Fruit fly (Drosophila melanogaster) whole organism, larva: ENCODE measurements around the gene wapl.

Experiments
- noc ChIP-seq: fragments of 200-800 bp; sonication (Bioruptor generic); optimal IDR thresholded peaks from 3 replicates; lab custom pipeline; 2019; ENCODE audit warnings: missing biosample characterization, mild to moderate bottlenecking, missing genetic modification characterization, moderate library complexity

wapl gene

dm6 chrX:2147475-2147874 lies 11.3 kb downstream of the wapl start:
- TF ChIP-seq noc (tag; lab: Kevin White, UChicago), result no peak

DNA sequence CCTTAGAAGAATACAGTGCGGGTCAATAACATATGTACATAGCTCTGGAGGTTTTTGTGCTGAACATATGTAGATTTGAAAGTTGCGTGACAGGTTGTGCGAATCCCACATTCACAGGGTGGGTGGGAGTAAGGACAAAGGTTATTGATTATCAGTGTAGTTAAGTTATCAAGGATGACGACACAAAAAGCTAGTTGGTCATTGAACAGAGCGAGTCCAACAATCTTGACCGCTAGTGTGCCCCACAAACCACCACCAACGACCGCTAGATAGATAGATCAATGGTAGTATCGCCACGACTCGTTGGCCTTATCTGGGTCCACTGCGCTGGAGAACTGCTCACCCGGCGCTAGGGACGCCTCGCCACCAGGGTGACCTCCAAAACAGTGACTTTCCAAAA lies 12.2 kb downstream of the wapl start:
- no peak for TF ChIP-seq noc (tag; lab: Kevin White, UChicago)

DNA sequence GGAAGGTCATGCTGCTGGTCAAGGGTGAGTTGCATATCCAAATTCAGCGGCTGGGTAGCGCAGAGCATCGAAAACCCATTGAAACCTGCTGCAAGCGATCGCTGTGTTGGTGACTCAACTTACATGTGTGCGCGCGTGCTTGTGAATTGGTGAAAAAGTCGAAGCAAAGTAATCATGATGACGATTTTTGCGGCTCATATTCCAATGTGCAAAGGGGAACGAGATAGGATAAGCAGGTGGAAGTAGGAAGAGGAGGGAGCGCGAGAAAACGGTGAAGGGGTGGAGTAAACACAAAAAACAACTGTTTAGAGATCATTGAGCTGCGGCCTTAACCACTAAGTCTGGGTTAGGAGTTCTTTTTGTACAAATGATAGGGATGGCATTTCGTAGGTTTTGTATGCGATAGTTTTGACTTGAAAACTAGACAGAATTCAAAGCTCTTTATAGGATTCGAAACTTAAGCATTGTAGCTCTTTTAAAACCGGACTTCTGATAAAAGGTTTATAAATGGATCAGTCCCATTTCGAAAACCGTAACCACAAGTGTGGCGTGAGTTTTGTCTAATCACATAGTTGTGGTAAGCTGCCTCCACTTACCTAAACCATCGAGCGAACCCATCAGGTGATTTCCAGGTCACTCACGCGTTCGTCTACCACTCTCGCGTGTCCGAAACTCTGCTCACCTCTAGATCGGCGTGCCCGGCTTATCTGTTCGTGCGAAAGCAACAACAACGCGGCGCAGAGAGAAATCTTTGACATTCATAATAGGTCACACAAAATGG lies 12.9 kb downstream of the wapl start:
- peak; percentile 68 for TF ChIP-seq noc (tag; lab: Kevin White, UChicago)

- TF ChIP-seq noc (tag; lab: Kevin White, UChicago), result no peak
Observed at dm6 chrX:2145114-2145513, 13.7 kb downstream of the wapl start, which contains the start of gene Pgd. Pgd (plus strand) TSS chrX:2145136.

dm6 chrX:2142935-2143312 lies 15.9 kb downstream of the wapl start:
- no peak for TF ChIP-seq noc (tag; lab: Kevin White, UChicago)

- peak; percentile 8 for TF ChIP-seq noc (tag; lab: Kevin White, UChicago)
Observed at dm6 chrX:2142275-2142934, 16.4 kb downstream of the wapl start.

DNA sequence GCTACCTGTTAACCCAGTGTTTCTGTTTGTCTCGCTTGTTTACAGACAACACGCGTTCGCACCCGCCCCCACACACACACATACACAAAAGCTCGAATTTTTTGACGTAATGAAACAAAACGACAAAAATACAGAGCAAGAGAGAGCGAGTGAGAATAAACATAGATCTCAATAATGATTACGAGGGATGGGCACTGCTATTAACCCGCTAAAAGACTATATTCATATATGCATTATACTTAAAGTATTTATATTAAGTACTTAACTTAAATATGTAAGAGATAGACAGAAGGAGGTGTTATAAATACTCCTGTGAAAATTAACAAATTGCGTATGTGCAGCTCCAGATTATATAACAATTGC lies 16.9 kb downstream of the wapl start:
- peak; percentile 82 for TF ChIP-seq noc (tag; lab: Kevin White, UChicago)

DNA sequence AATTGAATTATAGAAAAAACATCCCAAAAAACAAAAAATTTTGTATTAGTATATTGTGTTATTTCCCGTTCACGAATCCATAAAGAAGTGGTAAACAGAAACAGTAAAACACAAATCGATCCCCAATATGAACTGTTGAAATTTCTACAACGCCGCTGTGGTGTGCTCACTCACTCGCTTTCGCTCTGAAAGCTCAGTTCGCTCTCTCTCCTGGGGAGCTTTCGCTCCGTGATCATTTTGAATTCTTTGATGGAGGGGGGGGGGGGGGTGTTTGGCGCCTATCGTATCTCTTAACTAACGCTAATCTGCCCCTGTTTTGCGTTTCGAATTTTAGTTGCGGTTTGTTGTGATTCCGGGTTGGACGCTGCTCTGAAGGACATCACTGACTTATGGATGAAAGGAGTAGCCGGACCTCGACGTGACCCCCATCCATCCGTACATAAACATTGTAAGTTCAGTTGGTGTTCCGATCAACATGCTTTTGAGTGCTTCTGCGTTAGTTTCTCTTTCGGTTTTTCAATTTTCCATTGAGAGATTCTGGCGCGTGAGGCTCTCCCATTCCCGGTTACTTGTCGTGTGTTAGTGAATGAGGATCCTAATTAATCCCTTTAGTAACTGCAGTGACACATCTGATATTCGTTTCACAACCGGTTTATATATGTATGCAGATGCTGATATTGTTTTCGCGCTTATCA lies 17.5 kb downstream of the wapl start, which contains the start of gene D2hgdh:
TSS of gene D2hgdh (plus strand) at position 331 of the 695 bp plus-strand sequence.
- no peak for TF ChIP-seq noc (tag; lab: Kevin White, UChicago)

DNA sequence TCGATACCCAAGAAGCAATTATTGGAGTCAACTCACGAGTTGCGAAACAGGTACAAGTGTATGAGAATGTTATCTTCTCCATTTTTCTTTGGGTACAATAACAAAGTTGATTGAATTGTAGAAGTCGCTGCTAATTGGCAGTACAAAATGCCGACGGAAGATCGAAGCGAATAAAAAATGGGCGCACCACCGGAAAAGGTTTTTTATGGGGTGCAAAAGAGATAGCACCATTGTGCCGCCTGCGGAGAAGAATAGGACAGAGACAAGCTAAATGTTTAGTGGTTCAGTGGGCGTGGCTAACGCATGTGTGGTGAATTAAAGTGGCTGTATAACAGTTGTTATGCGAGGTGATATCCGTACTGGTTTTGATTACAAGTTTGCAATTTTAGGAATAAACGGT lies 18.3 kb downstream of the wapl start:
- TF ChIP-seq noc (tag; lab: Kevin White, UChicago), result no peak

- TF ChIP-seq noc (tag; lab: Kevin White, UChicago), result no peak
Observed at dm6 chrX:2139610-2140009, 19.2 kb downstream of the wapl start.

dm6 chrX:2138417-2138816 lies 20.4 kb downstream of the wapl start:
- TF ChIP-seq noc (tag; lab: Kevin White, UChicago), result no peak

- no peak for TF ChIP-seq noc (tag; lab: Kevin White, UChicago)
Observed at dm6 chrX:2138342-2138416, 20.6 kb downstream of the wapl start, which contains the start of gene ph-p. ph-p (minus strand) TSS chrX:2138371.

dm6 chrX:2137587-2138341 lies 21.0 kb downstream of the wapl start:
- TF ChIP-seq noc (tag; lab: Kevin White, UChicago), result peak; percentile 99

DNA sequence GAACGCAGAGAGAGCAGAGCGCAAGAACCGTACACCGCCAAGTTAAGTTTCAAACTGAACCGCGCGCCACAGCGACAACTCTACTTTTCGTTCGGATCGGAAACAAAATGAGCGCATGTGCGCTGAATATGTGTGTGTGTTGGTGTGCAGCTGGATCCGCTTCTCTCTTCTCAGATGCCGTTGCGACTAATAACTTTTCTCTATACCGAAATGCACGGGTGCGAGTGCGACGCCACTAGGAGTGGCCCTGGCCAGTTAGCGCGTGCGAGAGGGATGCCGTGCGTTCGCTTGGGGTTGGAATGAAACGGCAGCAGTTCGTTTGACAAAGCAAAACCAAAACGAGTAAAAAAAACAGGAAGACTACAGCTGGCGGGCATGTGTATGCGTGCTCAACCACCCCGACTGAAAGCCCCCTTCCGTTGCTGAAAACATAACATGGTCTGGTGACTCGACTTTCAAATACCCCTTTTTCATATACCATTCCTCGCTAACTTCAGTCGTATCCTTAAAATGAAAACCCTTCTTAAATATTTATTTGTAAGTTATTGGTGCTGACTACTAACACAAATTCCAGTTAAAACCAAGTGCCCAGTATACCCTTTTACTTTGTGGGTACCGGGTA lies 21.8 kb downstream of the wapl start:
- peak; percentile 100 for TF ChIP-seq noc (tag; lab: Kevin White, UChicago)

dm6 chrX:2135868-2136787 lies 22.7 kb downstream of the wapl start:
- TF ChIP-seq noc (tag; lab: Kevin White, UChicago), result peak; percentile 66
